Worm (Caenorhabditis elegans) whole organism, young adult: Measurements from ENCODE around the gene eas-1.

Source experiments
- B0019.2 ChIP-seq: fragments of 200-800 bp; sonication (Bioruptor generic); conservative IDR thresholded peaks from 2 replicates; pipeline ENCODE4 v1.3.6; 2022; ENCODE audit warnings: missing genetic modification reagents, missing genetic modification characterization, missing compliant biosample characterization
- C06A6.2 ChIP-seq: fragments of 200-800 bp; sonication (Bioruptor generic); conservative IDR thresholded peaks from 2 replicates; pipeline ENCODE4 v1.3.6; 2022; ENCODE audit warnings: missing genetic modification characterization, missing compliant biosample characterization
- C17E4.6 ChIP-seq: fragments of 200-800 bp; sonication (Bioruptor generic); IDR thresholded peaks from 2 replicates; pipeline ENCODE4 v1.3.6; 2022; ENCODE audit warnings: missing genetic modification reagents, missing genetic modification characterization, missing compliant biosample characterization
- F33H1.4 ChIP-seq: fragments of 200-800 bp; sonication (Bioruptor generic); IDR thresholded peaks from 2 replicates; pipeline ENCODE4 v1.3.6; 2022; ENCODE audit warnings: missing genetic modification reagents, missing genetic modification characterization, missing compliant biosample characterization
- K12H6.12 ChIP-seq: fragments of 200-800 bp; sonication (Bioruptor generic); optimal IDR thresholded peaks from 2 replicates; lab custom pipeline; 2018; ENCODE audit warnings: mild to moderate bottlenecking, missing genetic modification characterization, missing compliant biosample characterization
- akir-1 ChIP-seq: fragments of 200-800 bp; sonication (Bioruptor generic); optimal IDR thresholded peaks from 2 replicates; lab custom pipeline; 2018; ENCODE audit warnings: mild to moderate bottlenecking, missing genetic modification characterization, moderate library complexity, missing compliant biosample characterization
- ama-1 ChIP-seq, 3 experiments: fragments of 150-350 bp in 1 of 3; sonication (generic microtip) in 2 of 3; optimal IDR thresholded peaks; 2 replicates each; lab custom pipeline; 2014 to 2018; ENCODE audit warnings: missing biosample characterization in 2 of 3, missing genetic modification characterization in 2 of 3, missing genetic modification reagents in 2 of 3
- attf-5 ChIP-seq: fragments of 200-800 bp; sonication (Bioruptor generic); optimal IDR thresholded peaks from 2 replicates; lab custom pipeline; 2018; ENCODE audit warnings: mild to moderate bottlenecking, missing genetic modification characterization, missing compliant biosample characterization
- bed-1 ChIP-seq: fragments of 200-800 bp; sonication (Bioruptor generic); IDR thresholded peaks from 2 replicates; pipeline ENCODE4 v1.3.6; 2022; ENCODE audit warnings: missing genetic modification reagents, missing genetic modification characterization, missing compliant biosample characterization
- bed-2 ChIP-seq: fragments of 200-800 bp; sonication (Bioruptor generic); IDR thresholded peaks from 2 replicates; pipeline ENCODE4 v1.3.6; 2022; ENCODE audit warnings: missing genetic modification reagents, missing genetic modification characterization, missing compliant biosample characterization
- ccch-3 ChIP-seq: fragments of 200-800 bp; sonication (Bioruptor generic); optimal IDR thresholded peaks from 2 replicates; lab custom pipeline; 2018; ENCODE audit warnings: mild to moderate bottlenecking, missing genetic modification characterization, missing compliant biosample characterization
- cebp-1 ChIP-seq, 2 experiments: fragments of 200-800 bp in 1 of 2; sonication (Bioruptor generic) in 1 of 2; sonication (generic microtip) in 1 of 2; IDR thresholded peaks in 1 of 2; optimal IDR thresholded peaks in 1 of 2; 2 replicates each; pipeline versions ENCODE4 v1.3.6 to Lab custom; 2017 to 2022; ENCODE audit warnings: missing compliant biosample characterization in 2 of 2, missing genetic modification characterization in 2 of 2, mild to moderate bottlenecking in 1 of 2, missing genetic modification reagents in 1 of 2, moderate library complexity in 1 of 2
- ceh-58 ChIP-seq: fragments of 200-800 bp; sonication (Bioruptor generic); IDR thresholded peaks from 2 replicates; pipeline ENCODE4 v1.3.6; 2022; ENCODE audit warnings: missing genetic modification characterization, missing compliant biosample characterization
- hmg-20 ChIP-seq: fragments of 200-800 bp; sonication (Bioruptor generic); IDR thresholded peaks from 2 replicates; pipeline ENCODE4 v1.3.6; 2022; ENCODE audit warnings: missing genetic modification reagents, missing genetic modification characterization, missing compliant biosample characterization
- let-607 ChIP-seq, 2 experiments: fragments of 200-800 bp in 1 of 2; sonication (Bioruptor generic) in 1 of 2; sonication (generic microtip) in 1 of 2; optimal IDR thresholded peaks; 2 replicates each; lab custom pipeline; 2016 to 2018; ENCODE audit warnings: mild to moderate bottlenecking in 2 of 2, missing compliant biosample characterization in 2 of 2, missing genetic modification characterization in 2 of 2, moderate library complexity in 2 of 2, missing genotype in 1 of 2
- lin-35 ChIP-seq, 3 experiments: fragments of 150-350 bp in 2 of 3; sonication (generic microtip) in 1 of 3; optimal IDR thresholded peaks; 2 replicates each; lab custom pipeline; 2014 to 2018; ENCODE audit warnings: missing biosample characterization in 3 of 3, missing genetic modification characterization in 3 of 3, missing genetic modification reagents in 3 of 3
- lin-40 ChIP-seq: sonication (generic microtip); optimal IDR thresholded peaks from 2 replicates; lab custom pipeline; 2016; ENCODE audit warnings: missing genetic modification characterization, mild to moderate bottlenecking, missing compliant biosample characterization, missing genotype, missing genetic modification reagents
- madf-3 ChIP-seq: fragments of 200-800 bp; sonication (Bioruptor generic); IDR thresholded peaks from 2 replicates; pipeline ENCODE4 v1.3.6; 2022; ENCODE audit warnings: missing genetic modification reagents, missing genetic modification characterization, missing compliant biosample characterization
- madf-8 ChIP-seq: fragments of 200-800 bp; sonication (Bioruptor generic); conservative IDR thresholded peaks from 2 replicates; pipeline ENCODE4 v1.3.6; 2022; ENCODE audit warnings: missing genetic modification reagents, missing genetic modification characterization, missing compliant biosample characterization
- mel-28 ChIP-seq: sonication (generic microtip); optimal IDR thresholded peaks from 2 replicates; lab custom pipeline; 2016; ENCODE audit warnings: borderline replicate concordance, mild to moderate bottlenecking, missing genetic modification characterization, missing compliant biosample characterization
- mes-4 ChIP-seq: sonication (generic microtip); optimal IDR thresholded peaks from 2 replicates; lab custom pipeline; 2016; ENCODE audit warnings: missing genotype, missing genetic modification characterization, missing compliant biosample characterization
- mxl-1 ChIP-seq: sonication (generic microtip); optimal IDR thresholded peaks from 2 replicates; lab custom pipeline; 2016; ENCODE audit warnings: missing genetic modification characterization, missing compliant biosample characterization
- nfya-1 ChIP-seq: sonication (generic microtip); optimal IDR thresholded peaks from 2 replicates; lab custom pipeline; 2017; ENCODE audit warnings: antibody characterized with exemption, missing compliant biosample characterization, missing genetic modification characterization, borderline replicate concordance; ENCODE audit not compliant: insufficient read depth
- nhr-120 ChIP-seq: fragments of 200-800 bp; sonication (Bioruptor generic); IDR thresholded peaks from 2 replicates; pipeline ENCODE4 v1.3.6; 2022; ENCODE audit warnings: missing genetic modification characterization, missing compliant biosample characterization
- nhr-179 ChIP-seq: sonication (generic microtip); optimal IDR thresholded peaks from 2 replicates; lab custom pipeline; 2016; ENCODE audit warnings: mild to moderate bottlenecking, missing genetic modification characterization, missing compliant biosample characterization
- nhr-27 ChIP-seq: fragments of 200-800 bp; sonication (Bioruptor generic); optimal IDR thresholded peaks from 2 replicates; lab custom pipeline; 2018; ENCODE audit warnings: mild to moderate bottlenecking, missing genetic modification characterization, moderate library complexity, missing compliant biosample characterization
- nhr-90 ChIP-seq: sonication (generic microtip); optimal IDR thresholded peaks from 2 replicates; lab custom pipeline; 2016; ENCODE audit warnings: missing genotype, mild to moderate bottlenecking, missing genetic modification characterization, missing compliant biosample characterization
- rec-8 ChIP-seq, 2 experiments: sonication (generic microtip); optimal IDR thresholded peaks; 2 replicates each; lab custom pipeline; 2016; ENCODE audit warnings: mild to moderate bottlenecking in 2 of 2, missing genetic modification characterization in 2 of 2, missing genetic modification reagents in 2 of 2, missing genotype in 2 of 2, missing biosample characterization in 1 of 2, missing compliant biosample characterization in 1 of 2, moderate library complexity in 1 of 2
- repo-1 ChIP-seq: sonication (generic microtip); optimal IDR thresholded peaks from 2 replicates; lab custom pipeline; 2017; ENCODE audit warnings: mild to moderate bottlenecking, missing genetic modification characterization, missing compliant biosample characterization
- rpc-1 ChIP-seq, 2 experiments: fragments of 150-350 bp in 1 of 2; sonication (generic microtip) in 1 of 2; optimal IDR thresholded peaks; 2 replicates each; lab custom pipeline; 2014 to 2018; ENCODE audit warnings: missing biosample characterization in 1 of 2, missing genetic modification characterization in 1 of 2, missing genetic modification reagents in 1 of 2, missing genotype in 1 of 2
- sdz-38 ChIP-seq: sonication (generic microtip); optimal IDR thresholded peaks from 2 replicates; lab custom pipeline; 2016; ENCODE audit warnings: missing genotype, missing genetic modification characterization, missing compliant biosample characterization
- sea-2 ChIP-seq: fragments of 200-800 bp; sonication (Bioruptor generic); IDR thresholded peaks from 2 replicates; pipeline ENCODE4 v1.3.6; 2022; ENCODE audit warnings: missing genetic modification characterization, missing compliant biosample characterization
- snpc-1.3 ChIP-seq: sonication (generic microtip); optimal IDR thresholded peaks from 2 replicates; lab custom pipeline; 2017; ENCODE audit warnings: missing genetic modification characterization, mild to moderate bottlenecking, missing compliant biosample characterization, antibody characterized with exemption, moderate library complexity, missing genotype, missing genetic modification reagents; ENCODE audit not compliant: insufficient read depth
- somi-1 ChIP-seq: fragments of 200-800 bp; sonication (Bioruptor generic); optimal IDR thresholded peaks from 2 replicates; lab custom pipeline; 2018; ENCODE audit warnings: mild to moderate bottlenecking, missing genetic modification characterization, missing compliant biosample characterization
- tbp1 ChIP-seq: fragments of 200-800 bp; sonication (Bioruptor generic); optimal IDR thresholded peaks from 2 replicates; lab custom pipeline; 2018; ENCODE audit warnings: mild to moderate bottlenecking, missing genetic modification characterization, missing compliant biosample characterization
- zfh-2 ChIP-seq: fragments of 200-800 bp; sonication (Bioruptor generic); conservative IDR thresholded peaks from 2 replicates; pipeline ENCODE4 v1.3.6; 2022; ENCODE audit warnings: missing genetic modification reagents, missing genetic modification characterization, missing compliant biosample characterization
- zim-3 ChIP-seq: sonication (generic microtip); optimal IDR thresholded peaks from 2 replicates; lab custom pipeline; 2017; ENCODE audit warnings: mild to moderate bottlenecking, missing genetic modification characterization, moderate library complexity, missing compliant biosample characterization
- ztf-26 ChIP-seq: sonication (generic microtip); optimal IDR thresholded peaks from 2 replicates; lab custom pipeline; 2017; ENCODE audit warnings: missing genetic modification characterization, missing compliant biosample characterization
- ztf-6 ChIP-seq: fragments of 200-800 bp; sonication (Bioruptor generic); IDR thresholded peaks from 2 replicates; pipeline ENCODE4 v1.3.6; 2022; ENCODE audit warnings: missing genetic modification reagents, missing genetic modification characterization, missing compliant biosample characterization

Gene eas-1

ce11 chrII:4729733-4730132 lies 10.5 kb upstream of the eas-1 start, which contains the start of gene F41C3.7:
F41C3.7 (plus strand) TSS chrII:4730033.
- TF ChIP-seq attf-5 (GFP tag; lab: Kevin White, UChicago) (no peak), tbp1 (GFP tag; lab: Kevin White, UChicago) (no peak), mel-28 (tag; lab: Kevin White, UChicago) (no peak), akir-1 (GFP tag; lab: Kevin White, UChicago) (no peak), F33H1.4 (GFP tag; lab: Robert Waterston, UW) (no peak), nhr-120 (no peak), cebp-1 (GFP tag; IDR thresholded peaks at IDR 0.05; lab: Robert Waterston, UW) (no peak), cebp-1 (tag; optimal IDR thresholded peaks at IDR 0.05; lab: Kevin White, UChicago) (no peak), nhr-27 (tag; lab: Kevin White, UChicago) (no peak), lin-35 (GFP tag; optimal IDR thresholded peaks at IDR 0.05; lab: Kevin White, UChicago) (no peak), lin-40 (tag; lab: Kevin White, UChicago) (no peak), rec-8 (tag; optimal IDR thresholded peaks at IDR 0.05; lab: Kevin White, UChicago) (no peak), zfh-2 (no peak)

ce11 chrII:4733848-4734247 lies 6.4 kb upstream of the eas-1 start, which contains the start of gene F41C3.11:
F41C3.11 (minus strand) TSS chrII:4733948.
- TF ChIP-seq K12H6.12 (tag; lab: Kevin White, UChicago): no peak
- no peak for TF ChIP-seq C17E4.6 (GFP tag; lab: Robert Waterston, UW)
- TF ChIP-seq B0019.2 (GFP tag; lab: Robert Waterston, UW): no peak
- no peak for TF ChIP-seq nhr-90 (tag; lab: Kevin White, UChicago)
- TF ChIP-seq hmg-20: no peak
- TF ChIP-seq F33H1.4 (GFP tag; lab: Robert Waterston, UW): no peak
- TF ChIP-seq ztf-26 (tag; lab: Kevin White, UChicago): no peak
- no peak for TF ChIP-seq C06A6.2 (GFP tag; lab: Robert Waterston, UW)
- TF ChIP-seq repo-1 (tag; lab: Kevin White, UChicago): no peak
- TF ChIP-seq nfya-1 (tag; lab: Kevin White, UChicago): no peak
- no peak for TF ChIP-seq madf-8 (GFP tag; lab: Robert Waterston, UW)
- TF ChIP-seq bed-1 (GFP tag; lab: Robert Waterston, UW): no peak
- no peak for TF ChIP-seq mxl-1 (tag; lab: Kevin White, UChicago)
- TF ChIP-seq nhr-120: no peak
- TF ChIP-seq ceh-58 (GFP tag; lab: Robert Waterston, UW): no peak

ce11 chrII:4734477-4734876 lies 5.7 kb upstream of the eas-1 start:
- TF ChIP-seq somi-1 (no peak), ccch-3 (GFP tag; lab: Kevin White, UChicago) (no peak), mxl-1 (tag; lab: Kevin White, UChicago) (no peak), akir-1 (GFP tag; lab: Kevin White, UChicago) (no peak), let-607 (tag; optimal IDR thresholded peaks at IDR 0.05; lab: Kevin White, UChicago) (no peak)

- TF ChIP-seq somi-1 (no peak), tbp1 (GFP tag; lab: Kevin White, UChicago) (no peak), nhr-27 (tag; lab: Kevin White, UChicago) (no peak), nfya-1 (tag; lab: Kevin White, UChicago) (no peak), mes-4 (no peak), madf-3 (GFP tag; lab: Robert Waterston, UW) (no peak), bed-2 (GFP tag; lab: Robert Waterston, UW) (no peak), nhr-179 (tag; lab: Kevin White, UChicago) (no peak), mel-28 (tag; lab: Kevin White, UChicago) (no peak), sdz-38 (tag; lab: Kevin White, UChicago) (no peak), rpc-1 (optimal IDR thresholded peaks at IDR 0.05; lab: Kevin White, UChicago) (no peak), rpc-1 (tag; optimal IDR thresholded peaks at IDR 0.05; lab: Kevin White, UChicago) (no peak), sea-2 (no peak), ztf-6 (GFP tag; lab: Robert Waterston, UW) (no peak), zim-3 (tag; lab: Kevin White, UChicago) (no peak), snpc-1.3 (tag; lab: Kevin White, UChicago) (no peak), C17E4.6 (GFP tag; lab: Robert Waterston, UW) (no peak), ama-1 (optimal IDR thresholded peaks at IDR 0.05; lab: Kevin White, UChicago) (no peak), ama-1 (GFP tag; optimal IDR thresholded peaks at IDR 0.05; lab: Kevin White, UChicago) (no peak)
Measured at ce11 chrII:4736585-4736984, 3.6 kb upstream of the eas-1 start.
